Fruit fly (Drosophila melanogaster) whole organism, embryonic: Measurements from ENCODE around the gene Cwc25.

ENCODE experiments used
- Abd-B ChIP-seq: fragments of 200-800 bp; sonication (Bioruptor generic); optimal IDR thresholded peaks from 2 replicates; lab custom pipeline; 2018; ENCODE audit warnings: missing biosample characterization, mild to moderate bottlenecking, missing genetic modification characterization, moderate library complexity
- Adf1 ChIP-seq: fragments of 200-800 bp; sonication (Bioruptor generic); IDR thresholded peaks from 2 replicates; pipeline ENCODE4 v1.3.6; 2022; ENCODE audit warnings: missing biosample characterization, missing genetic modification characterization
- Atf-2 ChIP-seq: fragments of 200-800 bp; sonication (Bioruptor generic); optimal IDR thresholded peaks from 2 replicates; lab custom pipeline; 2016; ENCODE audit warnings: missing biosample characterization, missing genetic modification characterization
- Bgb ChIP-seq: fragments of 200-800 bp; sonication (Bioruptor generic); IDR thresholded peaks from 2 replicates; pipeline ENCODE4 v1.3.6; 2022; ENCODE audit warnings: missing biosample characterization, missing genetic modification characterization; ENCODE audit not compliant: partially characterized antibody
- CG11504 ChIP-seq: fragments of 200-800 bp; sonication (Bioruptor generic); optimal IDR thresholded peaks from 3 replicates; lab custom pipeline; 2019; ENCODE audit warnings: missing biosample characterization, mild to moderate bottlenecking, missing genetic modification characterization, moderate library complexity
- CG12104 ChIP-seq: fragments of 200-800 bp; sonication (Bioruptor generic); optimal IDR thresholded peaks from 3 replicates; lab custom pipeline; 2016; ENCODE audit warnings: missing biosample characterization, missing genetic modification characterization
- CG12942 ChIP-seq: fragments of 200-800 bp; sonication (Bioruptor generic); optimal IDR thresholded peaks from 3 replicates; lab custom pipeline; 2016; ENCODE audit warnings: missing biosample characterization, missing genetic modification characterization
- CG14860 ChIP-seq: fragments of 200-800 bp; sonication (Bioruptor generic); IDR thresholded peaks from 3 replicates; pipeline ENCODE4 v1.3.6; 2022; ENCODE audit warnings: missing biosample characterization, missing genetic modification characterization; ENCODE audit not compliant: partially characterized antibody
- CG17186 ChIP-seq: fragments of 200-800 bp; sonication (Bioruptor generic); optimal IDR thresholded peaks from 3 replicates; lab custom pipeline; 2017; ENCODE audit warnings: missing biosample characterization, missing genetic modification reagents, missing genetic modification characterization
- CG18599 ChIP-seq: fragments of 200-800 bp; sonication (Bioruptor generic); optimal IDR thresholded peaks from 3 replicates; lab custom pipeline; 2017; ENCODE audit warnings: missing biosample characterization, missing genetic modification characterization, mild to moderate bottlenecking, moderate library complexity, missing genetic modification reagents
- CG31441 ChIP-seq: fragments of 200-800 bp; sonication (Bioruptor generic); IDR thresholded peaks from 2 replicates; pipeline ENCODE4 v1.3.6; 2022; ENCODE audit warnings: missing biosample characterization, missing genetic modification characterization
- CG3163 ChIP-seq: fragments of 200-800 bp; sonication (Bioruptor generic); optimal IDR thresholded peaks from 3 replicates; lab custom pipeline; 2016; ENCODE audit warnings: missing biosample characterization, missing genetic modification characterization
- CG32772 ChIP-seq: fragments of 200-800 bp; sonication (Bioruptor generic); IDR thresholded peaks from 2 replicates; pipeline ENCODE4 v1.3.6; 2022; ENCODE audit warnings: missing biosample characterization, missing genetic modification characterization
- CG3281 ChIP-seq: fragments of 200-800 bp; sonication (Bioruptor generic); optimal IDR thresholded peaks from 3 replicates; lab custom pipeline; 2017; ENCODE audit warnings: missing biosample characterization, mild to moderate bottlenecking, missing genetic modification characterization
- CG34224 ChIP-seq: fragments of 200-800 bp; sonication (Bioruptor generic); IDR thresholded peaks from 3 replicates; pipeline ENCODE4 v1.3.6; 2022; ENCODE audit warnings: missing biosample characterization, missing genetic modification characterization; ENCODE audit not compliant: partially characterized antibody
- CG4404 ChIP-seq: fragments of 200-800 bp; sonication (Bioruptor generic); IDR thresholded peaks from 2 replicates; pipeline ENCODE4 v1.3.6; 2022; ENCODE audit warnings: missing biosample characterization, missing genetic modification characterization
- CG6689 ChIP-seq: fragments of 200-800 bp; sonication (Bioruptor generic); IDR thresholded peaks from 2 replicates; pipeline ENCODE4 v1.3.6; 2022; ENCODE audit warnings: missing biosample characterization, missing genetic modification characterization
- CG6765 ChIP-seq: fragments of 200-800 bp; sonication (Bioruptor generic); optimal IDR thresholded peaks from 3 replicates; lab custom pipeline; 2017; ENCODE audit warnings: missing biosample characterization, mild to moderate bottlenecking, missing genetic modification characterization
- CG6813 ChIP-seq: fragments of 200-800 bp; sonication (Bioruptor generic); optimal IDR thresholded peaks from 2 replicates; lab custom pipeline; 2017; ENCODE audit warnings: missing biosample characterization, missing genetic modification characterization, mild to moderate bottlenecking, moderate library complexity, missing genetic modification reagents
- CG7963 ChIP-seq: fragments of 200-800 bp; sonication (Bioruptor generic); IDR thresholded peaks from 3 replicates; pipeline ENCODE4 v1.3.6; 2022; ENCODE audit warnings: missing biosample characterization, missing genetic modification characterization; ENCODE audit not compliant: partially characterized antibody
- CG8290 ChIP-seq, 3 experiments: fragments of 200-800 bp; sonication (Bioruptor generic); optimal IDR thresholded peaks; 2 replicates each; lab custom pipeline; 2016 to 2019; ENCODE audit warnings: missing biosample characterization in 3 of 3, missing genetic modification characterization in 3 of 3, mild to moderate bottlenecking in 2 of 3, moderate library complexity in 1 of 3
- CG8944 ChIP-seq: fragments of 200-800 bp; sonication (Bioruptor generic); optimal IDR thresholded peaks from 3 replicates; lab custom pipeline; 2016; ENCODE audit warnings: missing biosample characterization, missing genetic modification characterization
- CG9797 ChIP-seq: fragments of 200-800 bp; sonication (Bioruptor generic); optimal IDR thresholded peaks from 3 replicates; lab custom pipeline; 2018; ENCODE audit warnings: missing biosample characterization, mild to moderate bottlenecking, missing genetic modification characterization
- CG9876 ChIP-seq: fragments of 200-800 bp; sonication (Bioruptor generic); optimal IDR thresholded peaks from 2 replicates; lab custom pipeline; 2016; ENCODE audit warnings: missing biosample characterization, missing genetic modification characterization
- Camta ChIP-seq: fragments of 200-800 bp; sonication (Bioruptor generic); optimal IDR thresholded peaks from 2 replicates; lab custom pipeline; 2016; ENCODE audit warnings: missing biosample characterization, missing genetic modification characterization
- CoRest ChIP-seq: fragments of 200-800 bp; sonication (Bioruptor generic); optimal IDR thresholded peaks from 3 replicates; lab custom pipeline; 2018; ENCODE audit warnings: missing biosample characterization, mild to moderate bottlenecking, missing genetic modification characterization, moderate library complexity
- Doc2 ChIP-seq: fragments of 200-800 bp; sonication (Bioruptor generic); IDR thresholded peaks from 2 replicates; pipeline ENCODE4 v1.3.6; 2022; ENCODE audit warnings: missing biosample characterization, missing genetic modification characterization
- E2f1 ChIP-seq: fragments of 200-800 bp; sonication (Bioruptor generic); IDR thresholded peaks from 2 replicates; pipeline ENCODE4 v1.3.6; 2022; ENCODE audit warnings: missing biosample characterization, missing genetic modification characterization
- Ets65A ChIP-seq: fragments of 200-800 bp; sonication (Bioruptor generic); peaks from one replicate; lab custom pipeline; 2016; ENCODE audit warnings: missing biosample characterization, missing genetic modification characterization
- Kr ChIP-seq: fragments of 200-800 bp; sonication (Bioruptor generic); optimal IDR thresholded peaks from 2 replicates; lab custom pipeline; 2017; ENCODE audit warnings: missing biosample characterization, mild to moderate bottlenecking, missing genetic modification characterization
- MBD-R2 ChIP-seq: fragments of 200-800 bp; sonication (Bioruptor generic); IDR thresholded peaks from 2 replicates; pipeline ENCODE4 v1.3.6; 2022; ENCODE audit warnings: missing biosample characterization, missing genetic modification characterization
- Myb ChIP-seq: fragments of 200-800 bp; sonication (Bioruptor generic); optimal IDR thresholded peaks from 2 replicates; lab custom pipeline; 2016; ENCODE audit warnings: missing biosample characterization, missing genetic modification characterization
- NK7.1 ChIP-seq: fragments of 200-800 bp; sonication (Bioruptor generic); optimal IDR thresholded peaks from 3 replicates; lab custom pipeline; 2016; ENCODE audit warnings: missing biosample characterization, missing genetic modification characterization
- Neu2 ChIP-seq: fragments of 200-800 bp; sonication (Bioruptor generic); optimal IDR thresholded peaks from 3 replicates; lab custom pipeline; 2016; ENCODE audit warnings: missing biosample characterization, missing genetic modification characterization, borderline replicate concordance
- Optix ChIP-seq: fragments of 200-800 bp; sonication (Bioruptor generic); IDR thresholded peaks from 3 replicates; pipeline ENCODE4 v1.3.6; 2022; ENCODE audit warnings: missing biosample characterization, missing genetic modification characterization
- Six4 ChIP-seq: fragments of 200-800 bp; sonication (Bioruptor generic); optimal IDR thresholded peaks from 2 replicates; lab custom pipeline; 2016; ENCODE audit warnings: missing biosample characterization, missing genetic modification characterization
- Sox100B ChIP-seq: fragments of 200-800 bp; sonication (Bioruptor generic); optimal IDR thresholded peaks from 3 replicates; lab custom pipeline; 2018; ENCODE audit warnings: missing biosample characterization, mild to moderate bottlenecking, missing genetic modification characterization
- Vsx1 ChIP-seq: fragments of 200-800 bp; sonication (Bioruptor generic); optimal IDR thresholded peaks from 2 replicates; lab custom pipeline; 2017; ENCODE audit warnings: missing biosample characterization, mild to moderate bottlenecking, missing genetic modification characterization, missing genetic modification reagents
- ase ChIP-seq: fragments of 200-800 bp; sonication (Bioruptor generic); IDR thresholded peaks from 3 replicates; pipeline ENCODE4 v1.3.6; 2022; ENCODE audit warnings: missing biosample characterization, missing genetic modification characterization
- br ChIP-seq: fragments of >200 bp; optimal IDR thresholded peaks from 2 replicates; lab custom pipeline; 2017
- cad ChIP-seq: fragments of >200 bp; optimal IDR thresholded peaks from 2 replicates; lab custom pipeline; 2017; ENCODE audit warnings: missing biosample characterization, missing genetic modification characterization
- danr ChIP-seq: fragments of 200-800 bp; sonication (Bioruptor generic); IDR thresholded peaks from 2 replicates; pipeline ENCODE4 v1.3.6; 2022; ENCODE audit warnings: missing biosample characterization, missing genetic modification characterization
- dati ChIP-seq: fragments of 200-800 bp; sonication (Bioruptor generic); IDR thresholded peaks from 2 replicates; pipeline ENCODE4 v1.3.6; 2022; ENCODE audit warnings: missing biosample characterization, missing genetic modification characterization
- dysf ChIP-seq: fragments of 200-800 bp; sonication (Bioruptor generic); IDR thresholded peaks from 3 replicates; pipeline ENCODE4 v1.3.6; 2022; ENCODE audit warnings: missing biosample characterization, missing genetic modification characterization
- nerfin-1 ChIP-seq: fragments of 200-800 bp; sonication (Bioruptor generic); optimal IDR thresholded peaks from 3 replicates; lab custom pipeline; 2019; ENCODE audit warnings: missing biosample characterization, mild to moderate bottlenecking, missing genetic modification characterization, moderate library complexity
- nerfin-2 ChIP-seq: fragments of 200-800 bp; sonication (Bioruptor generic); IDR thresholded peaks from 2 replicates; pipeline ENCODE4 v1.3.6; 2022; ENCODE audit warnings: missing biosample characterization, missing genetic modification characterization; ENCODE audit not compliant: partially characterized antibody
- tup ChIP-seq: fragments of 200-800 bp; sonication (Bioruptor generic); optimal IDR thresholded peaks from 2 replicates; lab custom pipeline; 2016; ENCODE audit warnings: missing biosample characterization, mild to moderate bottlenecking, missing genetic modification characterization, moderate library complexity
- unc-4 ChIP-seq: fragments of 200-800 bp; sonication (Bioruptor generic); IDR thresholded peaks from 2 replicates; pipeline ENCODE4 v1.3.6; 2022; ENCODE audit warnings: missing biosample characterization, missing genetic modification characterization; ENCODE audit not compliant: partially characterized antibody
- usp ChIP-seq: fragments of >200 bp; optimal IDR thresholded peaks from 2 replicates; lab custom pipeline; 2017; ENCODE audit warnings: missing biosample characterization, missing genetic modification characterization
- vfl ChIP-seq: fragments of 200-800 bp; sonication (Bioruptor generic); optimal IDR thresholded peaks from 2 replicates; lab custom pipeline; 2016; ENCODE audit warnings: missing biosample characterization, missing genetic modification characterization
- zfh1 ChIP-seq: fragments of 200-800 bp; sonication (Bioruptor generic); IDR thresholded peaks from 3 replicates; pipeline ENCODE4 v1.3.6; 2022; ENCODE audit warnings: missing biosample characterization, missing genetic modification characterization

Cwc25 gene

DNA sequence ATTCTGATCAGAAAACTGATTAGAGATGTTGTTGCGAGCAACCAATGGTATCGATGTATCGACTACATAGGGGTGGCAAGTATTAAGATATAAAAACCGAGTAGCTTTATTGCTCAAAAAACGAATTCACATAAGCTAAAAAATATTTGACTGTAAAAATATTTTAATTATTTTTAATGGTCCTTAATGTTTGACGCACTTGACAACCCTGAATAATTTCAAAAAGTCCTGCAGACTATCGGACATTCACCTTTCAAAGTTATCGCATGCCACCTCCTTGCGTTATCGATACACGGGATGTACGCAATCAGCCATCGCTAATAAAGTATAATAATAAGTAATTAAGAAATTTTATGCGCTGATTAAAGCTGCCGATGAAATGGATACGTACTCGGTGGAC, 14.8 kb downstream of the Cwc25 start, which contains the start of the genes HemK2, Snapin and Tnpo-SR (continued):
- TF ChIP-seq Vsx1 (peak; percentile 84), E2f1 (GFP tag; lab: Robert Waterston, UW) (peak; percentile 93), Kr (GFP tag; lab: Kevin White, UChicago) (no peak), CG8944 (GFP tag; lab: Kevin White, UChicago) (peak; percentile 69), CG17186 (GFP tag; lab: Kevin White, UChicago) (peak; percentile 67), Doc2 (GFP tag; lab: Robert Waterston, UW) (no peak; the same call in 1 of the 2 replicates), CG9876 (GFP tag; lab: Kevin White, UChicago) (peak; percentile 69), ase (GFP tag; lab: Robert Waterston, UW) (peak; percentile 92), CG6813 (GFP tag; lab: Kevin White, UChicago) (peak; percentile 73), CG32772 (GFP tag; lab: Robert Waterston, UW) (peak; percentile 92), usp (GFP tag; lab: Kevin White, UChicago) (no peak), Camta (peak; percentile 83), br (no peak), Optix (GFP tag; lab: Robert Waterston, UW) (peak; percentile 85), zfh1 (GFP tag; lab: Robert Waterston, UW) (peak; percentile 96), CG8290 (GFP tag; optimal IDR thresholded peaks at IDR 0.05; lab: Kevin White, UChicago) (peak; percentile 86), CG8290 (tag; optimal IDR thresholded peaks at IDR 0.05; lab: Kevin White, UChicago) (peak; percentile 83 to 92), CG3163 (GFP tag; lab: Kevin White, UChicago) (peak; percentile 59), Ets65A (GFP tag; lab: Kevin White, UChicago) (peak; percentile 97), Atf-2 (GFP tag; lab: Kevin White, UChicago) (peak; percentile 67), nerfin-1 (tag; lab: Kevin White, UChicago) (peak; percentile 85), CG9797 (GFP tag; lab: Kevin White, UChicago) (peak; percentile 62), CG34224 (GFP tag; lab: Robert Waterston, UW) (peak; percentile 97), CG12942 (GFP tag; lab: Kevin White, UChicago) (peak; percentile 87), MBD-R2 (GFP tag; lab: Robert Waterston, UW) (peak; percentile 95), CG18599 (GFP tag; lab: Kevin White, UChicago) (peak; percentile 94), nerfin-2 (GFP tag; lab: Robert Waterston, UW) (peak; percentile 79; the same call in 1 of the 2 replicates), unc-4 (peak; percentile 99), dati (GFP tag; lab: Robert Waterston, UW) (peak; percentile 73), cad (GFP tag; lab: Kevin White, UChicago) (no peak), CoRest (tag; lab: Kevin White, UChicago) (peak; percentile 94), CG12104 (GFP tag; lab: Kevin White, UChicago) (peak; percentile 91), NK7.1 (GFP tag; lab: Kevin White, UChicago) (peak; percentile 57), CG6689 (GFP tag; lab: Robert Waterston, UW) (peak; percentile 92), Neu2 (GFP tag; lab: Kevin White, UChicago) (peak; percentile 43), CG31441 (GFP tag; lab: Robert Waterston, UW) (peak; percentile 94), danr (GFP tag; lab: Robert Waterston, UW) (peak; percentile 86), tup (GFP tag; lab: Kevin White, UChicago) (peak; percentile 80), CG4404 (peak; percentile 94), CG7963 (GFP tag; lab: Robert Waterston, UW) (peak; percentile 72), Myb (peak; percentile 56), dysf (GFP tag; lab: Robert Waterston, UW) (peak; percentile 94), Sox100B (GFP tag; lab: Kevin White, UChicago) (peak; percentile 79), CG14860 (GFP tag; lab: Robert Waterston, UW) (peak; percentile 93), CG6765 (GFP tag; lab: Kevin White, UChicago) (peak; percentile 82), CG11504 (peak; percentile 91), Bgb (GFP tag; lab: Robert Waterston, UW) (peak; percentile 92), CG3281 (GFP tag; lab: Kevin White, UChicago) (peak; percentile 87), Adf1 (GFP tag; lab: Robert Waterston, UW) (peak; percentile 75), vfl (GFP tag; lab: Kevin White, UChicago) (peak; percentile 92), Six4 (GFP tag; lab: Kevin White, UChicago) (peak; percentile 77), Abd-B (GFP tag; lab: Kevin White, UChicago) (peak; percentile 95)
